Worm (Caenorhabditis elegans): ENCODE results near the gene his-41.

Gene his-41

DNA sequence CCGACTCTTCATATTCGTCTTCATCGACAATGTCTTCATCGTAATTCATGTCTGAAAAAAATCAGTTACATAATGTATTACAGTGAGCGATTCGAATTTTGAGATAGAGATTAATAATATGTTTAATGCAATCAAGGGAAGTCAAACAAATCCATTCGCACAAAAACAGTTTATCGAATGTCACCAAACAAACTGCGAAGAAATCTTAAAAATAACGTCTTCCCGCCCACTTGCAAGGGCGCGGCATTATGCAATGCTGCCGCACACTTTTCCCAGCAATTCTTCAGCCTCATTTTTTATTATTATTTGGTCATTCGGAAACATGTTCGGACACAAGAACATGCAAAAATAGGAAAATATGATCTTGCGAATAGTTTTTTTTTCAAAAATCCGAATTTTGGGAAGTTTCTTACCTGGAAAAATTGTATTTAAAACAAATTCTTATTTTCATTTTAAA lies 1.1 kb upstream of the his-41 start, which contains the start of gene mdf-1 (continued):
- TF ChIP-seq madf-2 (tag; optimal IDR thresholded peaks at IDR 0.05) (no peak), ceh-6 (GFP tag; optimal IDR thresholded peaks at IDR 0.05) (no peak), ceh-45 (GFP tag; IDR thresholded peaks at IDR 0.05) (no peak), hlh-6 (tag; optimal IDR thresholded peaks at IDR 0.05) (no peak), Y22D7AL.16 (tag; optimal IDR thresholded peaks at IDR 0.05) (no peak), eyg-1 (tag; optimal IDR thresholded peaks at IDR 0.05) (no peak), zip-5 (tag; optimal IDR thresholded peaks at IDR 0.05) (no peak), ceh-34 (tag; optimal IDR thresholded peaks at IDR 0.05) (peak; percentile 14), F13H6.1 (tag; optimal IDR thresholded peaks at IDR 0.05) (no peak), hlh-15 (tag; optimal IDR thresholded peaks at IDR 0.05) (no peak), ceh-22 (tag; optimal IDR thresholded peaks at IDR 0.05) (no peak), elt-2 (tag; optimal IDR thresholded peaks at IDR 0.05) (peak; percentile 50), tbx-2 (tag; optimal IDR thresholded peaks at IDR 0.05) (peak; percentile 73), ama-1 (optimal IDR thresholded peaks at IDR 0.05) (no peak), rnt-1 (tag; optimal IDR thresholded peaks at IDR 0.05) (no peak), pat-9 (tag; optimal IDR thresholded peaks at IDR 0.05) (peak; percentile 31), ceh-31 (tag; optimal IDR thresholded peaks at IDR 0.05) (peak; percentile 42)

ce11 chrV:9546042-9546581 lies 776 bp downstream of the his-41 start, which contains the start of gene C50F4.6:
C50F4.6 (plus strand) TSS chrV:9546092.
- TF ChIP-seq hlh-8 (tag; optimal IDR thresholded peaks at IDR 0.05) (no peak), pat-9 (tag; optimal IDR thresholded peaks at IDR 0.05) (no peak), fkh-6 (tag; optimal IDR thresholded peaks at IDR 0.05) (no peak), sox-2 (GFP tag; IDR thresholded peaks at IDR 0.05) (no peak), nfya-1 (tag; optimal IDR thresholded peaks at IDR 0.05) (peak; percentile 22), unc-86 (tag; optimal IDR thresholded peaks at IDR 0.05) (no peak)

DNA sequence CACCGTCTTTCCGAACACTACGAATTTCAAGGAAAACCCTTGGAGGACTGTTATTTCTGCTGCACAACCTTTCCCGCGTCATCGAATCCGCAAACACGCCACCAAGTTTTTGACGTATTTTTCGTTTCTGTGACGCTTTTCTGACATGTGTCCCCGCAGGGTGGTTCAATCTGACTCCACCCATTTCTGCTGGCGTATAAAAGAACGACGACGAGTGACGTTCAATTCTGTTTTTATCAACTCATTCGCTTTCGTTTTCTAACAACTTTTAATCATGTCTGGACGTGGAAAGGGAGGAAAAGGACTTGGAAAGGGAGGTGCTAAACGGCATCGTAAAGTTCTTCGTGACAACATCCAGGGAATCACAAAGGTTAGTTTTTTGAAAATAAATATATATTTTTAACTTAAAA lies 1.5 kb downstream of the his-41 start, which contains the start of gene his-37:
TSS of gene his-37 (plus strand) at position 246 of the 410 bp plus-strand sequence.
- TF ChIP-seq che-1 (tag; optimal IDR thresholded peaks at IDR 0.05) (no peak), pros-1 (tag; optimal IDR thresholded peaks at IDR 0.05) (peak; percentile 66), npax-4 (tag; optimal IDR thresholded peaks at IDR 0.05) (no peak), hlh-8 (tag; optimal IDR thresholded peaks at IDR 0.05) (peak; percentile 41), dmd-4 (tag; optimal IDR thresholded peaks at IDR 0.05; ENCODE audit: borderline replicate concordance) (peak; percentile 11), ceh-24 (tag; optimal IDR thresholded peaks at IDR 0.05) (no peak), ztf-16 (tag; optimal IDR thresholded peaks at IDR 0.05) (peak; percentile 72), unc-55 (GFP tag; optimal IDR thresholded peaks at IDR 0.05) (peak; percentile 92), tbx-7 (tag; optimal IDR thresholded peaks at IDR 0.05) (peak; percentile 25), hlh-30 (tag; optimal IDR thresholded peaks at IDR 0.05; ENCODE audit: insufficient read depth) (peak; percentile 64), fax-1 (tag; optimal IDR thresholded peaks at IDR 0.05) (no peak), fkh-6 (tag; optimal IDR thresholded peaks at IDR 0.05) (no peak), pha-4 (tag; optimal IDR thresholded peaks at IDR 0.05) (no peak), ceh-9 (tag; optimal IDR thresholded peaks at IDR 0.05) (no peak), ceh-6 (GFP tag; optimal IDR thresholded peaks at IDR 0.05) (no peak), elt-2 (tag; optimal IDR thresholded peaks at IDR 0.05) (peak; percentile 83), nhr-11 (tag; optimal IDR thresholded peaks at IDR 0.05) (peak; percentile 85), pha-2 (tag; optimal IDR thresholded peaks at IDR 0.05) (peak; percentile 12), eyg-1 (tag; optimal IDR thresholded peaks at IDR 0.05) (no peak), tbx-2 (tag; optimal IDR thresholded peaks at IDR 0.05) (peak; percentile 92), unc-86 (tag; optimal IDR thresholded peaks at IDR 0.05) (peak; percentile 60), F13H6.1 (tag; optimal IDR thresholded peaks at IDR 0.05) (no peak), sdc-2 (tag; optimal IDR thresholded peaks at IDR 0.05) (no peak), ceh-48 (tag; optimal IDR thresholded peaks at IDR 0.05) (peak; percentile 43), lin-11 (tag; optimal IDR thresholded peaks at IDR 0.05) (no peak), C38D4.7 (GFP tag; optimal IDR thresholded peaks at IDR 0.05) (no peak), mec-3 (tag; optimal IDR thresholded peaks at IDR 0.05; ENCODE audit: borderline replicate concordance) (no peak), ttx-3 (tag; optimal IDR thresholded peaks at IDR 0.05) (peak; percentile 38), elt-4 (tag; optimal IDR thresholded peaks at IDR 0.05) (no peak), ahr-1 (tag; optimal IDR thresholded peaks at IDR 0.05) (no peak), pag-3 (tag; optimal IDR thresholded peaks at IDR 0.05; ENCODE audit: borderline replicate concordance) (no peak), lim-6 (tag; optimal IDR thresholded peaks at IDR 0.05) (no peak), gmeb-2 (tag; optimal IDR thresholded peaks at IDR 0.05) (peak; percentile 16), unc-42 (tag; optimal IDR thresholded peaks at IDR 0.05) (peak; percentile 86), K09A11.1 (tag; optimal IDR thresholded peaks at IDR 0.05; ENCODE audit: insufficient read depth) (no peak)

Data from whole organism, late embryonic.